Worm (Caenorhabditis elegans) whole organism, young adult: ENCODE data around the gene egl-2.

Source experiments
- D2030.7 ChIP-seq: fragments of 200-800 bp; sonication (Bioruptor generic); IDR thresholded peaks from 2 replicates; pipeline ENCODE4 v1.3.6; 2022; ENCODE audit warnings: missing genetic modification reagents, missing genetic modification characterization, missing compliant biosample characterization
- F23B12.7 ChIP-seq: sonication (generic microtip); optimal IDR thresholded peaks from 2 replicates; lab custom pipeline; 2017; ENCODE audit warnings: missing genetic modification characterization, mild to moderate bottlenecking, missing compliant biosample characterization, antibody characterized with exemption, moderate library complexity; ENCODE audit not compliant: insufficient read depth
- F37B4.10 ChIP-seq: fragments of 200-800 bp; sonication (Bioruptor generic); IDR thresholded peaks from 2 replicates; pipeline ENCODE4 v1.3.6; 2022; ENCODE audit warnings: missing genetic modification characterization, missing compliant biosample characterization
- F49E8.2 ChIP-seq: sonication (generic microtip); optimal IDR thresholded peaks from 3 replicates; lab custom pipeline; 2017; ENCODE audit warnings: missing genetic modification characterization, mild to moderate bottlenecking, missing compliant biosample characterization, antibody characterized with exemption, moderate library complexity; ENCODE audit not compliant: insufficient read depth
- K12H6.12 ChIP-seq: fragments of 200-800 bp; sonication (Bioruptor generic); optimal IDR thresholded peaks from 2 replicates; lab custom pipeline; 2018; ENCODE audit warnings: mild to moderate bottlenecking, missing genetic modification characterization, missing compliant biosample characterization
- T07F8.4 ChIP-seq: sonication (generic microtip); optimal IDR thresholded peaks from 2 replicates; lab custom pipeline; 2016; ENCODE audit warnings: mild to moderate bottlenecking, missing genetic modification characterization, moderate library complexity, missing compliant biosample characterization
- T26A5.8 ChIP-seq: sonication (generic microtip); optimal IDR thresholded peaks from 2 replicates; lab custom pipeline; 2016; ENCODE audit warnings: missing genetic modification characterization, missing compliant biosample characterization
- Y53G8AR.9 ChIP-seq: fragments of 200-800 bp; sonication (Bioruptor generic); conservative IDR thresholded peaks from 2 replicates; pipeline ENCODE4 v1.3.6; 2022; ENCODE audit warnings: missing genetic modification reagents, missing genetic modification characterization, missing compliant biosample characterization
- Y67H2A.10 ChIP-seq: fragments of 200-800 bp; sonication (Bioruptor generic); conservative IDR thresholded peaks from 2 replicates; pipeline ENCODE4 v1.3.6; 2022; ENCODE audit warnings: missing genetic modification reagents, missing genetic modification characterization, missing compliant biosample characterization
- ZK185.1 ChIP-seq: sonication (generic microtip); optimal IDR thresholded peaks from 2 replicates; lab custom pipeline; 2016; ENCODE audit warnings: mild to moderate bottlenecking, missing genetic modification characterization, missing compliant biosample characterization; ENCODE audit not compliant: poor library complexity, severe bottlenecking
- ama-1 ChIP-seq, 3 experiments: fragments of 150-350 bp in 1 of 3; sonication (generic microtip) in 2 of 3; optimal IDR thresholded peaks; 2 replicates each; lab custom pipeline; 2014 to 2018; ENCODE audit warnings: missing biosample characterization in 2 of 3, missing genetic modification characterization in 2 of 3, missing genetic modification reagents in 2 of 3
- attf-3 ChIP-seq: fragments of 200-800 bp; sonication (Bioruptor generic); conservative IDR thresholded peaks from 2 replicates; pipeline ENCODE4 v1.3.6; 2022; ENCODE audit warnings: missing genetic modification reagents, missing genetic modification characterization, missing compliant biosample characterization
- attf-5 ChIP-seq: fragments of 200-800 bp; sonication (Bioruptor generic); optimal IDR thresholded peaks from 2 replicates; lab custom pipeline; 2018; ENCODE audit warnings: mild to moderate bottlenecking, missing genetic modification characterization, missing compliant biosample characterization
- cebp-1 ChIP-seq, 2 experiments: fragments of 200-800 bp in 1 of 2; sonication (Bioruptor generic) in 1 of 2; sonication (generic microtip) in 1 of 2; IDR thresholded peaks in 1 of 2; optimal IDR thresholded peaks in 1 of 2; 2 replicates each; pipeline versions ENCODE4 v1.3.6 to Lab custom; 2017 to 2022; ENCODE audit warnings: missing compliant biosample characterization in 2 of 2, missing genetic modification characterization in 2 of 2, mild to moderate bottlenecking in 1 of 2, missing genetic modification reagents in 1 of 2, moderate library complexity in 1 of 2
- ceh-91 ChIP-seq: fragments of 200-800 bp; sonication (Bioruptor generic); IDR thresholded peaks from 2 replicates; pipeline ENCODE4 v1.3.6; 2022; ENCODE audit warnings: missing genetic modification reagents, missing genetic modification characterization, missing compliant biosample characterization
- dox-1 ChIP-seq: fragments of 200-800 bp; sonication (Bioruptor generic); IDR thresholded peaks from 2 replicates; pipeline ENCODE4 v1.3.6; 2022; ENCODE audit warnings: missing genetic modification reagents, missing genetic modification characterization, missing compliant biosample characterization
- dpl-1 ChIP-seq: fragments of 150-350 bp; optimal IDR thresholded peaks from 2 replicates; lab custom pipeline; 2014; ENCODE audit warnings: missing biosample characterization, missing genetic modification reagents, missing genetic modification characterization
- ekl-4 ChIP-seq: fragments of 200-800 bp; sonication (Bioruptor generic); IDR thresholded peaks from 2 replicates; pipeline ENCODE4 v1.3.6; 2022; ENCODE audit warnings: missing genetic modification reagents, missing genetic modification characterization, missing compliant biosample characterization
- hmg-1.2 ChIP-seq: fragments of 200-800 bp; sonication (Bioruptor generic); IDR thresholded peaks from 2 replicates; pipeline ENCODE4 v1.3.6; 2022; ENCODE audit warnings: missing genetic modification reagents, missing genetic modification characterization, missing compliant biosample characterization
- let-607 ChIP-seq, 2 experiments: fragments of 200-800 bp in 1 of 2; sonication (Bioruptor generic) in 1 of 2; sonication (generic microtip) in 1 of 2; optimal IDR thresholded peaks; 2 replicates each; lab custom pipeline; 2016 to 2018; ENCODE audit warnings: mild to moderate bottlenecking in 2 of 2, missing compliant biosample characterization in 2 of 2, missing genetic modification characterization in 2 of 2, moderate library complexity in 2 of 2, missing genotype in 1 of 2
- lin-35 ChIP-seq, 3 experiments: fragments of 150-350 bp in 2 of 3; sonication (generic microtip) in 1 of 3; optimal IDR thresholded peaks; 2 replicates each; lab custom pipeline; 2014 to 2018; ENCODE audit warnings: missing biosample characterization in 3 of 3, missing genetic modification characterization in 3 of 3, missing genetic modification reagents in 3 of 3
- lin-54 ChIP-seq: fragments of 200-800 bp; sonication (Bioruptor generic); optimal IDR thresholded peaks from 2 replicates; lab custom pipeline; 2018; ENCODE audit warnings: mild to moderate bottlenecking, missing genetic modification characterization, missing compliant biosample characterization
- lir-1 ChIP-seq: fragments of 200-800 bp; sonication (Bioruptor generic); conservative IDR thresholded peaks from 2 replicates; pipeline ENCODE4 v1.3.6; 2022; ENCODE audit warnings: missing genetic modification reagents, missing genetic modification characterization, missing compliant biosample characterization
- lsl-1 ChIP-seq: fragments of 200-800 bp; sonication (Bioruptor generic); optimal IDR thresholded peaks from 2 replicates; lab custom pipeline; 2018; ENCODE audit warnings: mild to moderate bottlenecking, missing genetic modification characterization, moderate library complexity, missing compliant biosample characterization
- madf-10 ChIP-seq: sonication (generic microtip); optimal IDR thresholded peaks from 2 replicates; lab custom pipeline; 2016; ENCODE audit warnings: mild to moderate bottlenecking, missing genetic modification characterization, missing compliant biosample characterization
- madf-3 ChIP-seq: fragments of 200-800 bp; sonication (Bioruptor generic); IDR thresholded peaks from 2 replicates; pipeline ENCODE4 v1.3.6; 2022; ENCODE audit warnings: missing genetic modification reagents, missing genetic modification characterization, missing compliant biosample characterization
- mcd-1 ChIP-seq: fragments of 200-800 bp; sonication (Bioruptor generic); IDR thresholded peaks from 2 replicates; pipeline ENCODE4 v1.3.6; 2022; ENCODE audit warnings: missing genetic modification reagents, missing genetic modification characterization, missing compliant biosample characterization
- mel-28 ChIP-seq: sonication (generic microtip); optimal IDR thresholded peaks from 2 replicates; lab custom pipeline; 2016; ENCODE audit warnings: borderline replicate concordance, mild to moderate bottlenecking, missing genetic modification characterization, missing compliant biosample characterization
- nhr-80 ChIP-seq: sonication (generic microtip); optimal IDR thresholded peaks from 2 replicates; lab custom pipeline; 2016; ENCODE audit warnings: missing genetic modification characterization, missing compliant biosample characterization
- pbrm-1 ChIP-seq: fragments of 200-800 bp; sonication (Bioruptor generic); IDR thresholded peaks from 2 replicates; pipeline ENCODE4 v1.3.6; 2022; ENCODE audit warnings: missing genetic modification reagents, missing genetic modification characterization, missing compliant biosample characterization
- pha-4 ChIP-seq: fragments of 150-350 bp; sonication (generic microtip); optimal IDR thresholded peaks from 2 replicates; lab custom pipeline; 2014; ENCODE audit warnings: missing biosample characterization, missing genetic modification reagents, missing genetic modification characterization
- rpc-1 ChIP-seq, 2 experiments: fragments of 150-350 bp in 1 of 2; sonication (generic microtip) in 1 of 2; optimal IDR thresholded peaks; 2 replicates each; lab custom pipeline; 2014 to 2018; ENCODE audit warnings: missing biosample characterization in 1 of 2, missing genetic modification characterization in 1 of 2, missing genetic modification reagents in 1 of 2, missing genotype in 1 of 2
- snpc-4 ChIP-seq, 5 experiments: fragments of 150-350 bp in 1 of 5; sonication (generic microtip) in 4 of 5; optimal IDR thresholded peaks; 2 replicates each; lab custom pipeline; 2014 to 2018; ENCODE audit warnings: missing genetic modification characterization in 5 of 5, missing biosample characterization in 3 of 5, antibody characterized with exemption in 2 of 5, mild to moderate bottlenecking in 2 of 5, missing compliant biosample characterization in 2 of 5, missing genotype in 2 of 5, moderate library complexity in 2 of 5, missing genetic modification reagents in 1 of 5
- tbp1 ChIP-seq: fragments of 200-800 bp; sonication (Bioruptor generic); optimal IDR thresholded peaks from 2 replicates; lab custom pipeline; 2018; ENCODE audit warnings: mild to moderate bottlenecking, missing genetic modification characterization, missing compliant biosample characterization
- zfh-2 ChIP-seq: fragments of 200-800 bp; sonication (Bioruptor generic); conservative IDR thresholded peaks from 2 replicates; pipeline ENCODE4 v1.3.6; 2022; ENCODE audit warnings: missing genetic modification reagents, missing genetic modification characterization, missing compliant biosample characterization
- ztf-18 ChIP-seq: sonication (generic microtip); optimal IDR thresholded peaks from 2 replicates; lab custom pipeline; 2016; ENCODE audit warnings: missing genotype, mild to moderate bottlenecking, missing genetic modification characterization, missing compliant biosample characterization

Gene egl-2

DNA sequence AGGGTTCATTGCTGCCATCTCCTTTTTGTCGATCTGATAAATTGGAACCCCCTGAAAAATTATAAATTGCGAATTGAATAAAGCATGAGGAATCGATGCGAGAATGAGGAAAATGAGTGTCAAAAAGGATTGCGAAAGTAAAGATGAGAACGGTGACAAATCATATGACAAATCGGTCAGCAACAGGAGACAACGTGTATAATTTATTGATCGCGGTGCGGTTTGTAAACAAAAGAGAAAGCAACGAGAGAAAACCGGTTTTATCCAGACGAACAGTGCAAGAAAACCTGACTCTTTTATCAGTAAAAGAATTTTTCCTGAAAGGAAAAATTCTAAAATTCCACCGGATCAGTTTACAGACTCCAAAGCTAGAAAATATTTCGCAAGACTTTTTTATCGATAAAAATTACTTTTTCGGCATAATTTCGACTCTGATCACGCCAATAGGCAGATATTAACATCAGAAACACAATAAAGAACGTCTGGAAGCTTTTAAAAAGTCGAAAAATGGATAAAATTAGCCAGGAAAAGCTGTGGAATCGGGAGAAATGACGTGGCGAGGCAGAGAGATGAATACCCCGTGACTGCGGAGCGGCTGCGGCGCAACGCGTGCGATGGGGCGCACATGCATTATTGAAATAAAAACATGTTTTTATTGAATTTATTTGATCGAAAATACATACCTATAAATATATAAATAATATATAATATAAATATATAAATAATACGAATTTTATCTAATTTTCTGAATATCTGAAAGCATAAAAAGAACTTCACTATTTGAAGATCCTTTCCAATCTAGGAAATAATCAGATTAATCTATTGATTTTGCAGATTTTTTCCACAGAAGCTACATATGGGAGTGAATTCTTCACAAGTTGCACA is 35.0 kb downstream of the egl-2 start, which contains the start of the genes rab-1 and C39F7.5:
Gene rab-1, minus strand, starts transcription at position 51 of the 885 bp plus-strand sequence.
Gene C39F7.5, plus strand, starts transcription at position 835 of the 885 bp plus-strand sequence.
- peak; percentile 51; the same call in 1 of the 2 replicates for TF ChIP-seq pbrm-1 (GFP tag; lab: Robert Waterston, UW)
- peak; percentile 49; the same call in 1 of the 2 replicates for TF ChIP-seq hmg-1.2 (GFP tag; lab: Robert Waterston, UW)
- peak; percentile 23 for TF ChIP-seq tbp1 (GFP tag; lab: Kevin White, UChicago)
- no peak for TF ChIP-seq F37B4.10 (GFP tag; lab: Robert Waterston, UW)
- no peak for TF ChIP-seq attf-3
- TF ChIP-seq D2030.7 (GFP tag; lab: Robert Waterston, UW) = peak; percentile 40; the same call in 1 of the 2 replicates
- peak; percentile 43 for TF ChIP-seq nhr-80 (tag; lab: Kevin White, UChicago)
- no peak for TF ChIP-seq Y53G8AR.9 (GFP tag; lab: Robert Waterston, UW)
- TF ChIP-seq rpc-1 (optimal IDR thresholded peaks at IDR 0.05; lab: Kevin White, UChicago) = no peak
- no peak for TF ChIP-seq rpc-1 (tag; optimal IDR thresholded peaks at IDR 0.05; lab: Kevin White, UChicago)
- TF ChIP-seq pha-4 (tag; lab: Kevin White, UChicago) = no peak
- TF ChIP-seq lin-35 (GFP tag; optimal IDR thresholded peaks at IDR 0.05; lab: Kevin White, UChicago) = peak in 1 of 3 experiments; percentile 32
- no peak for TF ChIP-seq ZK185.1 (tag; lab: Kevin White, UChicago)
- TF ChIP-seq Y67H2A.10 (GFP tag; lab: Robert Waterston, UW) = peak; percentile 65; the same call in 1 of the 2 replicates
- peak; percentile 78 for TF ChIP-seq zfh-2 (GFP tag; lab: Robert Waterston, UW)
- TF ChIP-seq K12H6.12 (tag; lab: Kevin White, UChicago) = peak; percentile 43
- peak; percentile 15 for TF ChIP-seq snpc-4 (GFP tag; optimal IDR thresholded peaks at IDR 0.05; lab: Kevin White, UChicago)
- peak in 3 of 4 experiments; percentile 11 to 66 (median 13) for TF ChIP-seq snpc-4 (tag; optimal IDR thresholded peaks at IDR 0.05; lab: Kevin White, UChicago)
- TF ChIP-seq let-607 (tag; optimal IDR thresholded peaks at IDR 0.05; lab: Kevin White, UChicago) = peak; percentile 82 to 90
- TF ChIP-seq dox-1 = peak; percentile 73
- TF ChIP-seq ceh-91 (GFP tag; lab: Robert Waterston, UW) = 0 out of 2 replicates have a peak, but pooled peaks have one; percentile 15
- TF ChIP-seq ama-1 (optimal IDR thresholded peaks at IDR 0.05; lab: Kevin White, UChicago) = peak; percentile 65
- no peak for TF ChIP-seq ama-1 (GFP tag; optimal IDR thresholded peaks at IDR 0.05; lab: Kevin White, UChicago)
- no peak for TF ChIP-seq F49E8.2 (tag; lab: Kevin White, UChicago)
- no peak for TF ChIP-seq T07F8.4 (tag; lab: Kevin White, UChicago)
- TF ChIP-seq lin-54 (GFP tag; lab: Kevin White, UChicago) = peak; percentile 40
- peak; percentile 88 for TF ChIP-seq attf-5 (GFP tag; lab: Kevin White, UChicago)
- TF ChIP-seq cebp-1 (GFP tag; IDR thresholded peaks at IDR 0.05; lab: Robert Waterston, UW) = no peak
- TF ChIP-seq cebp-1 (tag; optimal IDR thresholded peaks at IDR 0.05; lab: Kevin White, UChicago) = peak; percentile 81
- TF ChIP-seq ztf-18 = peak; percentile 2
- peak; percentile 53 for TF ChIP-seq madf-10 (tag; lab: Kevin White, UChicago)
- TF ChIP-seq T26A5.8 (tag; lab: Kevin White, UChicago) = no peak
- TF ChIP-seq madf-3 (GFP tag; lab: Robert Waterston, UW) = peak; percentile 83
- TF ChIP-seq mcd-1 = peak; percentile 92
- peak; percentile 25 for TF ChIP-seq lsl-1
- peak; percentile 65 for TF ChIP-seq F23B12.7 (tag; lab: Kevin White, UChicago)
- TF ChIP-seq dpl-1 (GFP tag; lab: Kevin White, UChicago) = peak; percentile 3
- no peak for TF ChIP-seq ekl-4
- TF ChIP-seq lir-1 = no peak
- no peak for TF ChIP-seq mel-28 (tag; lab: Kevin White, UChicago)
